Fruit fly (Drosophila melanogaster): Measurements from ENCODE around the gene Pis.

dm6 chrX:15674337-15674736 is 29.2 kb downstream of the Pis start:
- TF ChIP-seq Sox15 (GFP tag; optimal IDR thresholded peaks at IDR 0.05) (no peak), CG32006 (GFP tag; optimal IDR thresholded peaks at IDR 0.05) (no peak), vri (GFP tag; optimal IDR thresholded peaks at IDR 0.05) (no peak), Eip75B (GFP tag; optimal IDR thresholded peaks at IDR 0.05) (no peak), eg (GFP tag; IDR thresholded peaks at IDR 0.05) (no peak), CG6163 (GFP tag; IDR thresholded peaks at IDR 0.05) (no peak), Gug (GFP tag; IDR thresholded peaks at IDR 0.05) (no peak), CG4318 (GFP tag; optimal IDR thresholded peaks at IDR 0.05) (no peak), CG3919 (GFP tag; optimal IDR thresholded peaks at IDR 0.05) (no peak), CG8632 (GFP tag; optimal IDR thresholded peaks at IDR 0.05) (no peak)
